Fruit fly (Drosophila melanogaster) S2 (cell line): ENCODE data around the gene CG7059.

Source experiments
- CG8478 ChIP-seq: fragments of >200 bp; optimal IDR thresholded peaks from 2 replicates; lab custom pipeline; 2018
- CTCF ChIP-seq, 2 experiments: fragments of >200 bp; optimal IDR thresholded peaks; 2 replicates each; lab custom pipeline; 2018

CG7059 gene

dm6 chr3R:22368777-22369214, 20.8 kb upstream of the CG7059 start:
- TF ChIP-seq CG8478 (lab: Kevin White, UChicago) (no peak), CTCF (optimal IDR thresholded peaks at IDR 0.05; lab: Kevin White, UChicago) (no peak)

dm6 chr3R:22372535-22372934, 17.0 kb upstream of the CG7059 start, which contains the start of gene CG7069:
CG7069 (plus strand) TSS chr3R:22372835.
- TF ChIP-seq CTCF (optimal IDR thresholded peaks at IDR 0.05; lab: Kevin White, UChicago) (no peak), CG8478 (lab: Kevin White, UChicago) (no peak)

dm6 chr3R:22375674-22376073, 13.9 kb upstream of the CG7059 start, which contains the start of gene CG18596:
CG18596 (plus strand) TSS chr3R:22375923.
- TF ChIP-seq CG8478 (lab: Kevin White, UChicago) (no peak), CTCF (optimal IDR thresholded peaks at IDR 0.05; lab: Kevin White, UChicago) (no peak)

dm6 chr3R:22379942-22380341, 9.6 kb upstream of the CG7059 start, which contains the start of gene CG34149:
CG34149 (plus strand) TSS chr3R:22380128.
- no peak for TF ChIP-seq CTCF (optimal IDR thresholded peaks at IDR 0.05; lab: Kevin White, UChicago)
- TF ChIP-seq CG8478 (lab: Kevin White, UChicago), result no peak

- no peak for TF ChIP-seq CG8478 (lab: Kevin White, UChicago)
- no peak for TF ChIP-seq CTCF (optimal IDR thresholded peaks at IDR 0.05; lab: Kevin White, UChicago)
Measured at dm6 chr3R:22381077-22381476, 8.5 kb upstream of the CG7059 start, which contains the start of gene CG43342. CG43342 (plus strand) TSS chr3R:22381340.

dm6 chr3R:22381735-22382134, 7.8 kb upstream of the CG7059 start, which contains the start of gene Gpdh3:
Gpdh3 (plus strand) TSS chr3R:22382035.
- TF ChIP-seq CTCF (optimal IDR thresholded peaks at IDR 0.05; lab: Kevin White, UChicago) (no peak), CG8478 (lab: Kevin White, UChicago) (no peak)

- TF ChIP-seq CG8478 (lab: Kevin White, UChicago) (no peak), CTCF (optimal IDR thresholded peaks at IDR 0.05; lab: Kevin White, UChicago) (no peak)
Measured at dm6 chr3R:22390109-22390508, 529 bp downstream of the CG7059 start.

dm6 chr3R:22394004-22394403, 4.4 kb downstream of the CG7059 start, which contains the start of gene CG13857:
CG13857 (minus strand) TSS chr3R:22394104.
- TF ChIP-seq CTCF (optimal IDR thresholded peaks at IDR 0.05; lab: Kevin White, UChicago), result no peak

- TF ChIP-seq CTCF (optimal IDR thresholded peaks at IDR 0.05; lab: Kevin White, UChicago) (no peak), CG8478 (lab: Kevin White, UChicago) (no peak)
Measured at dm6 chr3R:22395409-22396178, 6.0 kb downstream of the CG7059 start.

dm6 chr3R:22396238-22396772, 6.7 kb downstream of the CG7059 start:
- TF ChIP-seq CG8478 (lab: Kevin White, UChicago), result no peak
- no peak for TF ChIP-seq CTCF (optimal IDR thresholded peaks at IDR 0.05; lab: Kevin White, UChicago)

dm6 chr3R:22397068-22397700, 7.6 kb downstream of the CG7059 start:
- TF ChIP-seq CTCF (optimal IDR thresholded peaks at IDR 0.05; lab: Kevin White, UChicago) (no peak), CG8478 (lab: Kevin White, UChicago) (no peak)

- TF ChIP-seq CTCF (optimal IDR thresholded peaks at IDR 0.05; lab: Kevin White, UChicago), result no peak
- no peak for TF ChIP-seq CG8478 (lab: Kevin White, UChicago)
Measured at dm6 chr3R:22400246-22400645, 10.7 kb downstream of the CG7059 start.

- TF ChIP-seq CG8478 (lab: Kevin White, UChicago) (no peak), CTCF (optimal IDR thresholded peaks at IDR 0.05; lab: Kevin White, UChicago) (no peak)
Measured at dm6 chr3R:22402355-22402754, 12.8 kb downstream of the CG7059 start, which contains the start of gene CG13856. CG13856 (plus strand) TSS chr3R:22402655.

dm6 chr3R:22405639-22406038, 16.1 kb downstream of the CG7059 start, which contains the start of gene CG13855:
CG13855 (plus strand) TSS chr3R:22405939.
- no peak for TF ChIP-seq CTCF (optimal IDR thresholded peaks at IDR 0.05; lab: Kevin White, UChicago)
- TF ChIP-seq CG8478 (lab: Kevin White, UChicago), result no peak
